Worm (Caenorhabditis elegans): Measurements from ENCODE around the gene C52G5.2.

- TF ChIP-seq unc-39 (tag; optimal IDR thresholded peaks at IDR 0.05) (no peak), ceh-83 (GFP tag; optimal IDR thresholded peaks at IDR 0.05) (no peak)
Observed at ce11 chrX:12793796-12794195, 49.3 kb upstream of the C52G5.2 start, which contains the start of gene abf-6.

Measured in whole organism, mixed stage, embryonic.